Worm (Caenorhabditis elegans) whole organism, L3 larva: ENCODE results near the gene srg-48.
A peak's percentile ranks its signal among the peaks of the same experiment; 100 is the strongest.

Experiments
- R02D3.7 ChIP-seq: fragments of 150-350 bp; optimal IDR thresholded peaks from 2 replicates; lab custom pipeline; 2014; ENCODE audit warnings: missing biosample characterization, missing genetic modification characterization
- ZK546.5 ChIP-seq: sonication (generic microtip); optimal IDR thresholded peaks from 2 replicates; lab custom pipeline; 2017; ENCODE audit warnings: missing biosample characterization, missing genetic modification characterization
- aly-2 ChIP-seq: fragments of 150-350 bp; optimal IDR thresholded peaks from 2 replicates; lab custom pipeline; 2014; ENCODE audit warnings: missing biosample characterization, missing genetic modification characterization
- ama-1 ChIP-seq: fragments of 150-350 bp; optimal IDR thresholded peaks from 2 replicates; lab custom pipeline; 2018
- ceh-16 ChIP-seq: sonication (generic microtip); optimal IDR thresholded peaks from 2 replicates; lab custom pipeline; 2017; ENCODE audit warnings: missing biosample characterization, missing genetic modification characterization
- ceh-28 ChIP-seq: fragments of 150-350 bp; optimal IDR thresholded peaks from 2 replicates; lab custom pipeline; 2014; ENCODE audit warnings: missing biosample characterization, missing genetic modification reagents, missing genetic modification characterization
- ceh-9 ChIP-seq: sonication (generic microtip); optimal IDR thresholded peaks from 2 replicates; lab custom pipeline; 2018; ENCODE audit warnings: missing biosample characterization, missing genetic modification characterization
- daf-12 ChIP-seq: fragments of 150-350 bp; optimal IDR thresholded peaks from 2 replicates; lab custom pipeline; 2014; ENCODE audit warnings: missing biosample characterization, missing genetic modification reagents, missing genetic modification characterization
- egl-27 ChIP-seq: sonication (generic microtip); optimal IDR thresholded peaks from 4 replicates; lab custom pipeline; 2017; ENCODE audit warnings: missing biosample characterization, missing genetic modification reagents, missing genetic modification characterization
- egl-5 ChIP-seq: fragments of 150-350 bp; optimal IDR thresholded peaks from 2 replicates; lab custom pipeline; 2017; ENCODE audit warnings: missing biosample characterization, missing genetic modification reagents, missing genetic modification characterization, inconsistent platforms
- elt-1 ChIP-seq: fragments of 150-350 bp; optimal IDR thresholded peaks from 2 replicates; lab custom pipeline; 2014; ENCODE audit warnings: missing biosample characterization, missing genetic modification characterization
- elt-2 ChIP-seq: sonication (generic microtip); optimal IDR thresholded peaks from 2 replicates; lab custom pipeline; 2016; ENCODE audit warnings: missing genetic modification reagents, mild to moderate bottlenecking, missing genetic modification characterization, missing compliant biosample characterization
- elt-3 ChIP-seq, 3 experiments: fragments of 150-350 bp in 1 of 3; sonication (generic microtip) in 2 of 3; optimal IDR thresholded peaks; 2 replicates in 2 of 3; 4 replicates in 1 of 3; lab custom pipeline; 2014 to 2017; ENCODE audit warnings: missing biosample characterization in 3 of 3, missing genetic modification characterization in 3 of 3
- fkh-10 ChIP-seq: sonication (generic microtip); optimal IDR thresholded peaks from 2 replicates; lab custom pipeline; 2017; ENCODE audit warnings: missing biosample characterization, missing genetic modification reagents, missing genetic modification characterization
- fkh-2 ChIP-seq: fragments of 150-350 bp; optimal IDR thresholded peaks from 2 replicates; lab custom pipeline; 2014; ENCODE audit warnings: missing biosample characterization, missing genetic modification reagents, missing genetic modification characterization
- fos-1 ChIP-seq: fragments of 150-350 bp; optimal IDR thresholded peaks from 2 replicates; lab custom pipeline; 2014; ENCODE audit warnings: missing biosample characterization, missing genetic modification characterization
- hmg-11 ChIP-seq: sonication (generic microtip); optimal IDR thresholded peaks from 2 replicates; lab custom pipeline; 2016; ENCODE audit warnings: missing genetic modification characterization, missing compliant biosample characterization
- jun-1 ChIP-seq: fragments of 150-350 bp; optimal IDR thresholded peaks from 2 replicates; lab custom pipeline; 2014; ENCODE audit warnings: missing biosample characterization, missing genetic modification reagents, missing genetic modification characterization
- lin-15B ChIP-seq: fragments of 150-350 bp; optimal IDR thresholded peaks from 2 replicates; lab custom pipeline; 2014; ENCODE audit warnings: missing biosample characterization, missing genetic modification characterization
- lin-39 ChIP-seq: fragments of 150-350 bp; optimal IDR thresholded peaks from 2 replicates; lab custom pipeline; 2018; ENCODE audit warnings: missing biosample characterization, missing genetic modification reagents, missing genetic modification characterization
- lsy-12 ChIP-seq: sonication (generic microtip); optimal IDR thresholded peaks from 2 replicates; lab custom pipeline; 2016; ENCODE audit warnings: mild to moderate bottlenecking, missing genetic modification characterization, missing compliant biosample characterization
- mdl-1 ChIP-seq: fragments of 150-350 bp; optimal IDR thresholded peaks from 2 replicates; lab custom pipeline; 2014; ENCODE audit warnings: missing biosample characterization, missing genetic modification characterization
- mml-1 ChIP-seq: fragments of 150-350 bp; sonication (generic microtip); optimal IDR thresholded peaks from 3 replicates; lab custom pipeline; 2014; ENCODE audit warnings: missing biosample characterization, missing genetic modification characterization
- nfya-1 ChIP-seq: sonication (generic microtip); optimal IDR thresholded peaks from 2 replicates; lab custom pipeline; 2017; ENCODE audit warnings: missing genetic modification characterization, mild to moderate bottlenecking, missing compliant biosample characterization, antibody characterized with exemption, moderate library complexity; ENCODE audit not compliant: insufficient read depth
- nhr-12 ChIP-seq: fragments of 150-350 bp; optimal IDR thresholded peaks from 2 replicates; lab custom pipeline; 2014; ENCODE audit warnings: missing biosample characterization, missing genetic modification characterization
- nhr-23 ChIP-seq: fragments of 150-350 bp; optimal IDR thresholded peaks from 2 replicates; lab custom pipeline; 2014; ENCODE audit warnings: missing biosample characterization, missing genetic modification reagents, missing genetic modification characterization
- nhr-237 ChIP-seq: fragments of 150-350 bp; optimal IDR thresholded peaks from 2 replicates; lab custom pipeline; 2014; ENCODE audit warnings: missing biosample characterization, missing genetic modification characterization
- nhr-25 ChIP-seq: sonication (generic microtip); optimal IDR thresholded peaks from 2 replicates; lab custom pipeline; 2017; ENCODE audit warnings: missing biosample characterization, missing genetic modification characterization
- nhr-28 ChIP-seq: fragments of 150-350 bp; optimal IDR thresholded peaks from 2 replicates; lab custom pipeline; 2014; ENCODE audit warnings: missing biosample characterization, missing genetic modification characterization
- nhr-43 ChIP-seq: sonication (generic microtip); optimal IDR thresholded peaks from 2 replicates; lab custom pipeline; 2016; ENCODE audit warnings: mild to moderate bottlenecking, missing genetic modification characterization, missing compliant biosample characterization; ENCODE audit not compliant: poor library complexity, severe bottlenecking
- nhr-67 ChIP-seq: fragments of 150-350 bp; optimal IDR thresholded peaks from 2 replicates; lab custom pipeline; 2014; ENCODE audit warnings: missing biosample characterization, missing genetic modification characterization
- nhr-76 ChIP-seq: fragments of 150-350 bp; sonication (generic microtip); optimal IDR thresholded peaks from 5 replicates; lab custom pipeline; 2014; ENCODE audit warnings: missing biosample characterization, missing genetic modification characterization
- nhr-77 ChIP-seq: fragments of 150-350 bp; optimal IDR thresholded peaks from 2 replicates; lab custom pipeline; 2014; ENCODE audit warnings: missing biosample characterization, missing genetic modification characterization
- pha-4 ChIP-seq: fragments of 150-350 bp; optimal IDR thresholded peaks from 2 replicates; lab custom pipeline; 2014; ENCODE audit warnings: missing biosample characterization, missing genetic modification reagents, missing genetic modification characterization
- pqm-1 ChIP-seq: fragments of 150-350 bp; optimal IDR thresholded peaks from 2 replicates; lab custom pipeline; 2017; ENCODE audit warnings: missing biosample characterization, missing genetic modification characterization, inconsistent platforms
- sea-2 ChIP-seq: fragments of 150-350 bp; sonication (generic microtip); optimal IDR thresholded peaks from 4 replicates; lab custom pipeline; 2014; ENCODE audit warnings: missing biosample characterization, missing genetic modification reagents, missing genetic modification characterization
- skn-1 ChIP-seq: fragments of 150-350 bp; optimal IDR thresholded peaks from 2 replicates; lab custom pipeline; 2014; ENCODE audit warnings: missing biosample characterization, missing genetic modification characterization
- snpc-4 ChIP-seq: fragments of 150-350 bp; optimal IDR thresholded peaks from 2 replicates; lab custom pipeline; 2014; ENCODE audit warnings: missing biosample characterization, missing genetic modification characterization
- unc-39 ChIP-seq: sonication (generic microtip); optimal IDR thresholded peaks from 4 replicates; lab custom pipeline; 2017; ENCODE audit warnings: missing biosample characterization, missing genetic modification characterization
- zag-1 ChIP-seq: fragments of 150-350 bp; optimal IDR thresholded peaks from 2 replicates; lab custom pipeline; 2014; ENCODE audit warnings: missing biosample characterization, missing genetic modification characterization
- ztf-11 ChIP-seq: fragments of 150-350 bp; optimal IDR thresholded peaks from 2 replicates; lab custom pipeline; 2014; ENCODE audit warnings: missing biosample characterization, missing genetic modification characterization
- ztf-4 ChIP-seq: fragments of 150-350 bp; optimal IDR thresholded peaks from 2 replicates; lab custom pipeline; 2014; ENCODE audit warnings: missing biosample characterization, missing genetic modification characterization

Gene srg-48

ce11 chrIV:7045362-7045936, 26.8 kb upstream of the srg-48 start:
- TF ChIP-seq fkh-2 (tag; lab: Kevin White, UChicago) (no peak), egl-5 (tag; lab: Kevin White, UChicago) (no peak), fkh-10 (GFP tag; lab: Kevin White, UChicago) (no peak), R02D3.7 (tag; lab: Kevin White, UChicago) (no peak), pqm-1 (tag; lab: Kevin White, UChicago) (peak; percentile 24), lin-15B (no peak), elt-2 (tag; lab: Kevin White, UChicago) (peak; percentile 59), skn-1 (tag; lab: Kevin White, UChicago) (peak; percentile 34), ceh-16 (tag; lab: Kevin White, UChicago) (no peak)

ce11 chrIV:7046641-7047361, 25.4 kb upstream of the srg-48 start:
- TF ChIP-seq elt-2 (tag; lab: Kevin White, UChicago): peak; percentile 39
- TF ChIP-seq elt-1 (tag; lab: Kevin White, UChicago): peak; percentile 7
- no peak for TF ChIP-seq lin-15B
- TF ChIP-seq zag-1: no peak
- TF ChIP-seq nhr-12 (tag; lab: Kevin White, UChicago): no peak
- peak; percentile 26 for TF ChIP-seq nfya-1 (tag; lab: Kevin White, UChicago)
- TF ChIP-seq ama-1: peak; percentile 18
- peak; percentile 62 for TF ChIP-seq pha-4 (tag; lab: Kevin White, UChicago)
- TF ChIP-seq snpc-4 (tag; lab: Kevin White, UChicago): no peak
- TF ChIP-seq nhr-43 (tag; lab: Kevin White, UChicago): no peak
- TF ChIP-seq sea-2 (GFP tag; lab: Kevin White, UChicago): no peak
- TF ChIP-seq fos-1: no peak
- TF ChIP-seq mdl-1 (tag; lab: Kevin White, UChicago): no peak
- peak; percentile 56 for TF ChIP-seq pqm-1 (tag; lab: Kevin White, UChicago)
- no peak for TF ChIP-seq mml-1 (tag; lab: Kevin White, UChicago)
- no peak for TF ChIP-seq skn-1 (tag; lab: Kevin White, UChicago)
- no peak for TF ChIP-seq elt-3 (tag; optimal IDR thresholded peaks at IDR 0.05; lab: Kevin White, UChicago)
- no peak for TF ChIP-seq ceh-9 (tag; lab: Kevin White, UChicago)
- TF ChIP-seq aly-2 (tag; lab: Kevin White, UChicago): no peak
- TF ChIP-seq hmg-11 (tag; lab: Kevin White, UChicago): no peak
- TF ChIP-seq nhr-67 (tag; lab: Kevin White, UChicago): no peak
- peak; percentile 4 for TF ChIP-seq nhr-25 (tag; lab: Kevin White, UChicago)
- TF ChIP-seq nhr-77: no peak
- no peak for TF ChIP-seq ceh-16 (tag; lab: Kevin White, UChicago)
- TF ChIP-seq jun-1: no peak
- no peak for TF ChIP-seq ZK546.5
- no peak for TF ChIP-seq nhr-28
- no peak for TF ChIP-seq unc-39 (tag; lab: Kevin White, UChicago)
- TF ChIP-seq egl-27 (tag; lab: Kevin White, UChicago): no peak
- TF ChIP-seq nhr-76 (tag; lab: Kevin White, UChicago): no peak
- TF ChIP-seq nhr-237 (tag; lab: Kevin White, UChicago): no peak
- TF ChIP-seq R02D3.7 (tag; lab: Kevin White, UChicago): no peak
- no peak for TF ChIP-seq lin-39 (tag; lab: Kevin White, UChicago)
- peak; percentile 27 for TF ChIP-seq nhr-23 (tag; lab: Kevin White, UChicago)
- TF ChIP-seq, all 47 proteins: peak for 8

ce11 chrIV:7047762-7048178, 24.4 kb upstream of the srg-48 start:
- TF ChIP-seq ama-1: no peak
- no peak for TF ChIP-seq fkh-2 (tag; lab: Kevin White, UChicago)
- peak; percentile 81 for TF ChIP-seq jun-1
- TF ChIP-seq lin-15B: no peak
- TF ChIP-seq mml-1 (tag; lab: Kevin White, UChicago): peak; percentile 68
- no peak for TF ChIP-seq nhr-12 (tag; lab: Kevin White, UChicago)
- peak; percentile 8 for TF ChIP-seq nhr-76 (tag; lab: Kevin White, UChicago)
- TF ChIP-seq fkh-10 (GFP tag; lab: Kevin White, UChicago): no peak
- no peak for TF ChIP-seq zag-1
- TF ChIP-seq nfya-1 (tag; lab: Kevin White, UChicago): peak; percentile 58
- TF ChIP-seq snpc-4 (tag; lab: Kevin White, UChicago): no peak
- peak; percentile 69 for TF ChIP-seq nhr-23 (tag; lab: Kevin White, UChicago)
- TF ChIP-seq sea-2 (GFP tag; lab: Kevin White, UChicago): no peak
- no peak for TF ChIP-seq ceh-9 (tag; lab: Kevin White, UChicago)
- TF ChIP-seq nhr-77: no peak
- TF ChIP-seq skn-1 (tag; lab: Kevin White, UChicago): peak; percentile 57
- TF ChIP-seq ztf-11 (tag; lab: Kevin White, UChicago): no peak
- TF ChIP-seq ZK546.5: no peak
- peak; percentile 78 for TF ChIP-seq nhr-25 (tag; lab: Kevin White, UChicago)
- TF ChIP-seq nhr-67 (tag; lab: Kevin White, UChicago): no peak
- no peak for TF ChIP-seq daf-12 (tag; lab: Kevin White, UChicago)
- TF ChIP-seq pqm-1 (tag; lab: Kevin White, UChicago): peak; percentile 92
- TF ChIP-seq elt-1 (tag; lab: Kevin White, UChicago): peak; percentile 67
- TF ChIP-seq aly-2 (tag; lab: Kevin White, UChicago): no peak
- TF ChIP-seq nhr-28: no peak
- peak; percentile 51 for TF ChIP-seq ceh-28 (tag; lab: Kevin White, UChicago)
- peak; percentile 16 for TF ChIP-seq ztf-4 (tag; lab: Kevin White, UChicago)
- TF ChIP-seq egl-5 (tag; lab: Kevin White, UChicago): peak; percentile 26
- no peak for TF ChIP-seq unc-39 (tag; lab: Kevin White, UChicago)
- TF ChIP-seq pha-4 (tag; lab: Kevin White, UChicago): peak; percentile 57
- TF ChIP-seq R02D3.7 (tag; lab: Kevin White, UChicago): no peak
- TF ChIP-seq hmg-11 (tag; lab: Kevin White, UChicago): peak; percentile 46
- TF ChIP-seq lsy-12 (tag; lab: Kevin White, UChicago): peak; percentile 57
